Fruit fly (Drosophila melanogaster) ovary, adult (tissue): ENCODE results near the gene CG12121.

Experiments used
- CG17801 ChIP-seq: fragments of 200-800 bp; optimal IDR thresholded peaks from 2 replicates; lab custom pipeline; 2019; ENCODE audit warnings: missing biosample characterization, mild to moderate bottlenecking, missing genetic modification characterization, moderate library complexity; ENCODE audit not compliant: partially characterized antibody

CG12121 gene

dm6 chrX:9191357-9191756 lies 40.8 kb downstream of the CG12121 start, which contains the start of gene CG12057:
CG12057 (plus strand) TSS chrX:9191657.
- no peak for TF ChIP-seq CG17801 (GFP tag; lab: Kevin White, UChicago)

- TF ChIP-seq CG17801 (GFP tag; lab: Kevin White, UChicago) = no peak
These were observed 41.5 kb downstream of the CG12121 start, which contains the start of gene CG12115 for dm6 chrX:9190555-9191184. CG12115 (minus strand) TSS chrX:9190605.

- TF ChIP-seq CG17801 (GFP tag; lab: Kevin White, UChicago) = no peak
These were observed 44.7 kb downstream of the CG12121 start for dm6 chrX:9187429-9187828.
